Fruit fly (Drosophila melanogaster) whole organism, embryonic: ENCODE data around the gene pnt.

Source experiments
- B-H1 ChIP-seq: fragments of 200-800 bp; sonication (Bioruptor generic); IDR thresholded peaks from 3 replicates; pipeline ENCODE4 v1.3.6; 2022; ENCODE audit warnings: missing biosample characterization, missing genetic modification characterization
- Blimp-1 ChIP-seq: fragments of 200-800 bp; sonication (Bioruptor generic); optimal IDR thresholded peaks from 3 replicates; lab custom pipeline; 2018; ENCODE audit warnings: missing biosample characterization, missing genetic modification characterization, mild to moderate bottlenecking, moderate library complexity, missing genetic modification reagents
- CG10209 ChIP-seq: fragments of 200-800 bp; sonication (Bioruptor generic); optimal IDR thresholded peaks from 3 replicates; lab custom pipeline; 2017; ENCODE audit warnings: missing biosample characterization, mild to moderate bottlenecking, missing genetic modification characterization, missing genetic modification reagents
- CG10267 ChIP-seq: fragments of 200-800 bp; sonication (Bioruptor generic); optimal IDR thresholded peaks from 2 replicates; lab custom pipeline; 2018; ENCODE audit warnings: missing biosample characterization, mild to moderate bottlenecking, missing genetic modification characterization, moderate library complexity
- CG10274 ChIP-seq: fragments of 200-800 bp; sonication (Bioruptor generic); optimal IDR thresholded peaks from 3 replicates; lab custom pipeline; 2017; ENCODE audit warnings: missing biosample characterization, mild to moderate bottlenecking, missing genetic modification characterization
- CG11085 ChIP-seq: fragments of 200-800 bp; sonication (Bioruptor generic); IDR thresholded peaks from 2 replicates; pipeline ENCODE4 v1.3.6; 2022; ENCODE audit warnings: missing biosample characterization, missing genetic modification characterization
- CG12299 ChIP-seq: fragments of 200-800 bp; sonication (Bioruptor generic); optimal IDR thresholded peaks from 2 replicates; lab custom pipeline; 2018; ENCODE audit warnings: missing biosample characterization, mild to moderate bottlenecking, missing genetic modification characterization
- CG13624 ChIP-seq: fragments of 200-800 bp; sonication (Bioruptor generic); optimal IDR thresholded peaks from 2 replicates; lab custom pipeline; 2016; ENCODE audit warnings: missing biosample characterization, missing genetic modification characterization
- CG14710 ChIP-seq: fragments of 200-800 bp; sonication (Bioruptor generic); optimal IDR thresholded peaks from 3 replicates; lab custom pipeline; 2019; ENCODE audit warnings: missing biosample characterization, mild to moderate bottlenecking, missing genetic modification characterization, moderate library complexity
- CG1603 ChIP-seq: fragments of 200-800 bp; sonication (Bioruptor generic); optimal IDR thresholded peaks from 2 replicates; lab custom pipeline; 2019; ENCODE audit warnings: missing biosample characterization, mild to moderate bottlenecking, missing genetic modification characterization, moderate library complexity
- CG2116 ChIP-seq: fragments of 200-800 bp; sonication (Bioruptor generic); optimal IDR thresholded peaks from 3 replicates; lab custom pipeline; 2018; ENCODE audit warnings: missing biosample characterization, mild to moderate bottlenecking, missing genetic modification characterization
- CG2129 ChIP-seq: fragments of 200-800 bp; sonication (Bioruptor generic); IDR thresholded peaks from 2 replicates; pipeline ENCODE4 v1.3.6; 2022; ENCODE audit warnings: missing biosample characterization, missing genetic modification characterization; ENCODE audit not compliant: partially characterized antibody
- CG2199 ChIP-seq: fragments of 200-800 bp; sonication (Bioruptor generic); IDR thresholded peaks from 3 replicates; pipeline ENCODE4 v1.3.6; 2022; ENCODE audit warnings: missing biosample characterization, missing genetic modification characterization
- CG31365 ChIP-seq: fragments of 200-800 bp; sonication (Bioruptor generic); optimal IDR thresholded peaks from 2 replicates; lab custom pipeline; 2018; ENCODE audit warnings: missing biosample characterization, mild to moderate bottlenecking, missing genetic modification characterization
- CG32772 ChIP-seq: fragments of 200-800 bp; sonication (Bioruptor generic); IDR thresholded peaks from 2 replicates; pipeline ENCODE4 v1.3.6; 2022; ENCODE audit warnings: missing biosample characterization, missing genetic modification characterization
- CG4282 ChIP-seq: fragments of 200-800 bp; sonication (Bioruptor generic); optimal IDR thresholded peaks from 2 replicates; lab custom pipeline; 2016; ENCODE audit warnings: missing biosample characterization, missing genetic modification characterization
- CG4820 ChIP-seq: fragments of 200-800 bp; sonication (Bioruptor generic); optimal IDR thresholded peaks from 3 replicates; lab custom pipeline; 2016; ENCODE audit warnings: missing biosample characterization, missing genetic modification characterization
- CG7786 ChIP-seq: fragments of 200-800 bp; sonication (Bioruptor generic); optimal IDR thresholded peaks from 2 replicates; lab custom pipeline; 2016; ENCODE audit warnings: missing biosample characterization, missing genetic modification characterization
- CG8281 ChIP-seq: fragments of 200-800 bp; sonication (Bioruptor generic); optimal IDR thresholded peaks from 2 replicates; lab custom pipeline; 2018; ENCODE audit warnings: missing biosample characterization, mild to moderate bottlenecking, missing genetic modification characterization, moderate library complexity
- CG8478 ChIP-seq: fragments of >200 bp; optimal IDR thresholded peaks from 2 replicates; lab custom pipeline; 2018
- CG9932 ChIP-seq: fragments of 200-800 bp; sonication (Bioruptor generic); IDR thresholded peaks from 2 replicates; pipeline ENCODE4 v1.3.6; 2022; ENCODE audit warnings: missing biosample characterization, missing genetic modification characterization
- CkIIα-i1 ChIP-seq: fragments of 200-800 bp; sonication (Bioruptor generic); IDR thresholded peaks from 2 replicates; pipeline ENCODE4 v1.3.6; 2022; ENCODE audit warnings: missing biosample characterization, missing genetic modification characterization
- D19B ChIP-seq: fragments of 200-800 bp; sonication (Bioruptor generic); optimal IDR thresholded peaks from 2 replicates; lab custom pipeline; 2017; ENCODE audit warnings: missing biosample characterization, mild to moderate bottlenecking, missing genetic modification characterization
- Elba2 ChIP-seq: fragments of 200-800 bp; sonication (Bioruptor generic); optimal IDR thresholded peaks from 3 replicates; lab custom pipeline; 2016; ENCODE audit warnings: missing biosample characterization, missing genetic modification characterization
- Hmr ChIP-seq: fragments of 200-800 bp; sonication (Bioruptor generic); optimal IDR thresholded peaks from 3 replicates; lab custom pipeline; 2017; ENCODE audit warnings: mild to moderate bottlenecking, missing biosample characterization, missing genetic modification reagents, missing genetic modification characterization
- Jarid2 ChIP-seq: fragments of 200-800 bp; sonication (Bioruptor generic); optimal IDR thresholded peaks from 3 replicates; lab custom pipeline; 2017; ENCODE audit warnings: mild to moderate bottlenecking, missing biosample characterization, missing genetic modification reagents, missing genetic modification characterization
- Med ChIP-seq: fragments of 200-800 bp; sonication (Bioruptor generic); peaks from one replicate; lab custom pipeline; 2016; ENCODE audit warnings: missing biosample characterization, missing genetic modification characterization, mild to moderate bottlenecking, inconsistent platforms, moderate library complexity
- Myb ChIP-seq: fragments of 200-800 bp; sonication (Bioruptor generic); optimal IDR thresholded peaks from 2 replicates; lab custom pipeline; 2016; ENCODE audit warnings: missing biosample characterization, missing genetic modification characterization
- Pdp1 ChIP-seq, 2 experiments: fragments of 200-800 bp; sonication (Bioruptor generic); optimal IDR thresholded peaks; 3 replicates each; lab custom pipeline; 2016; ENCODE audit warnings: missing biosample characterization in 2 of 2, missing genetic modification characterization in 2 of 2, mild to moderate bottlenecking in 1 of 2, moderate library complexity in 1 of 2
- Scr ChIP-seq: fragments of 200-800 bp; sonication (Bioruptor generic); IDR thresholded peaks from 2 replicates; pipeline ENCODE4 v1.3.6; 2022; ENCODE audit warnings: missing biosample characterization, missing genetic modification characterization; ENCODE audit not compliant: partially characterized antibody
- Spps ChIP-seq: fragments of 200-800 bp; sonication (Bioruptor generic); optimal IDR thresholded peaks from 2 replicates; lab custom pipeline; 2018; ENCODE audit warnings: missing biosample characterization, mild to moderate bottlenecking, missing genetic modification characterization
- Ssrp ChIP-seq: fragments of 200-800 bp; sonication (Bioruptor generic); optimal IDR thresholded peaks from 2 replicates; lab custom pipeline; 2018; ENCODE audit warnings: missing biosample characterization, mild to moderate bottlenecking, missing genetic modification characterization, moderate library complexity
- TFAM ChIP-seq: fragments of 200-800 bp; sonication (Bioruptor generic); optimal IDR thresholded peaks from 2 replicates; lab custom pipeline; 2017; ENCODE audit warnings: missing biosample characterization, missing genetic modification characterization, inconsistent platforms
- Usf ChIP-seq: fragments of 200-800 bp; sonication (Bioruptor generic); optimal IDR thresholded peaks from 2 replicates; lab custom pipeline; 2017; ENCODE audit warnings: missing genotype, missing biosample characterization, missing genetic modification characterization
- danr ChIP-seq: fragments of 200-800 bp; sonication (Bioruptor generic); IDR thresholded peaks from 2 replicates; pipeline ENCODE4 v1.3.6; 2022; ENCODE audit warnings: missing biosample characterization, missing genetic modification characterization
- dmrt11E ChIP-seq: fragments of 200-800 bp; sonication (Bioruptor generic); optimal IDR thresholded peaks from 3 replicates; lab custom pipeline; 2018; ENCODE audit warnings: missing biosample characterization, mild to moderate bottlenecking, missing genetic modification characterization, moderate library complexity
- dysf ChIP-seq: fragments of 200-800 bp; sonication (Bioruptor generic); IDR thresholded peaks from 3 replicates; pipeline ENCODE4 v1.3.6; 2022; ENCODE audit warnings: missing biosample characterization, missing genetic modification characterization
- ems ChIP-seq: fragments of 200-800 bp; sonication (Bioruptor generic); optimal IDR thresholded peaks from 3 replicates; lab custom pipeline; 2016; ENCODE audit warnings: missing biosample characterization, missing genetic modification characterization
- ewg ChIP-seq: fragments of 200-800 bp; sonication (Bioruptor generic); optimal IDR thresholded peaks from 3 replicates; lab custom pipeline; 2017; ENCODE audit warnings: mild to moderate bottlenecking, missing biosample characterization, missing genetic modification reagents, missing genetic modification characterization
- exex ChIP-seq: fragments of 200-800 bp; sonication (Bioruptor generic); optimal IDR thresholded peaks from 4 replicates; lab custom pipeline; 2018; ENCODE audit warnings: missing biosample characterization, mild to moderate bottlenecking, missing genetic modification characterization, moderate library complexity
- fd3F ChIP-seq: fragments of 200-800 bp; sonication (Bioruptor generic); optimal IDR thresholded peaks from 2 replicates; lab custom pipeline; 2018; ENCODE audit warnings: missing biosample characterization, mild to moderate bottlenecking, missing genetic modification characterization, moderate library complexity
- gcm2 ChIP-seq: fragments of 200-800 bp; sonication (Bioruptor generic); optimal IDR thresholded peaks from 2 replicates; lab custom pipeline; 2016; ENCODE audit warnings: missing biosample characterization, missing genetic modification characterization
- lab ChIP-seq: fragments of 200-800 bp; sonication (Bioruptor generic); optimal IDR thresholded peaks from 3 replicates; lab custom pipeline; 2017; ENCODE audit warnings: missing biosample characterization, missing genetic modification characterization, mild to moderate bottlenecking, moderate library complexity, missing genetic modification reagents
- lilli ChIP-seq: fragments of 200-800 bp; sonication (Bioruptor generic); optimal IDR thresholded peaks from 3 replicates; lab custom pipeline; 2016; ENCODE audit warnings: missing biosample characterization, missing genetic modification characterization
- maf-S ChIP-seq: fragments of 200-800 bp; sonication (Bioruptor generic); optimal IDR thresholded peaks from 2 replicates; lab custom pipeline; 2016; ENCODE audit warnings: missing biosample characterization, missing genetic modification characterization
- pros ChIP-seq: fragments of 200-800 bp; sonication (Bioruptor generic); optimal IDR thresholded peaks from 3 replicates; lab custom pipeline; 2019; ENCODE audit warnings: missing biosample characterization, mild to moderate bottlenecking, missing genetic modification characterization, moderate library complexity
- ssp ChIP-seq: fragments of 200-800 bp; sonication (Bioruptor generic); IDR thresholded peaks from 2 replicates; pipeline ENCODE4 v1.3.6; 2022; ENCODE audit warnings: missing biosample characterization, missing genetic modification characterization
- tll ChIP-seq, 2 experiments: fragments of 200-800 bp in 1 of 2; fragments of >200 bp in 1 of 2; sonication (Bioruptor generic) in 1 of 2; optimal IDR thresholded peaks; 2 replicates each; lab custom pipeline; 2017 to 2019; ENCODE audit warnings: missing biosample characterization in 2 of 2, missing genetic modification characterization in 2 of 2, mild to moderate bottlenecking in 1 of 2, moderate library complexity in 1 of 2
- trem ChIP-seq: fragments of 200-800 bp; optimal IDR thresholded peaks from 3 replicates; lab custom pipeline; 2019; ENCODE audit warnings: missing biosample characterization, mild to moderate bottlenecking, missing genetic modification characterization, moderate library complexity

pnt gene

DNA sequence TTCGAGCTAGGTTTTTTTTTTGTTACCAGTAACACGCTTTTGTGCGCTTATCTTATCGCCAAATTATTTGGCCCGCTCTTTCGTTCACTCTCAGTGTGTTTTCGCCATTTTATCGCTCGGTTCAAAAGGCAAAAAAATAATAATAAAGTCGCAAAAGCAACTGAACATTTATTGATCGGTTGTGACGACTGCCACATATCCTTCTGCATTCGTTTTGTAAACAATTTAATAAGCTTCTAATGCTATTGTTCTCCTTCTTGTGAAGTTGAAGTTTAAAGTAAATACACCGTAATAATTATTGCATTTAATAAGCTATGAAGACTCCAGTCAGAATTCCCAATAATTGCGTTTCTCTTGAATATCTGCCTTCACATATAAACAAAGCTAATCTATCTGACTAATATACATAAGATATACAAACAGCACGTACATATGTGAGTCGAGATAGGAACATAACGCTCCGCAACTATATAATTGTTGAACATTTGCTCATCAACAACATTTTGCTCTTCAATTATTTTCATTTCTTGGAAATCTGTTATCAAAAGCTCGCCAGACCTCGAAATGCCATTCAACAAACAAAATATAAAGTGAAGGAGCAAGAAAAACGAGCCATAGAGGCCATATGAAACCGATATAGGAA, 8.7 kb downstream of the pnt start (continued):
- TF ChIP-seq CG10267 (no peak), CG4820 (GFP tag; lab: Kevin White, UChicago) (no peak), Hmr (GFP tag; lab: Kevin White, UChicago) (peak; percentile 38), gcm2 (GFP tag; lab: Kevin White, UChicago) (no peak), Jarid2 (GFP tag; lab: Kevin White, UChicago) (no peak), dmrt11E (tag; lab: Kevin White, UChicago) (no peak), CG11085 (GFP tag; lab: Robert Waterston, UW) (no peak), Blimp-1 (GFP tag; lab: Kevin White, UChicago) (no peak), CG12299 (tag; lab: Kevin White, UChicago) (no peak), dysf (GFP tag; lab: Robert Waterston, UW) (no peak), exex (tag; lab: Kevin White, UChicago) (peak; percentile 75), D19B (GFP tag; lab: Kevin White, UChicago) (peak; percentile 14), CG7786 (GFP tag; lab: Kevin White, UChicago) (peak; percentile 14), TFAM (no peak), CG1603 (tag; lab: Kevin White, UChicago) (no peak), CG14710 (no peak), ems (GFP tag; lab: Kevin White, UChicago) (no peak), trem (no peak), CkIIα-i1 (no peak), Med (GFP tag; lab: Kevin White, UChicago) (peak; percentile 73), lilli (peak; percentile 45), tll (GFP tag; optimal IDR thresholded peaks at IDR 0.05; lab: Kevin White, UChicago) (no peak), CG9932 (GFP tag; lab: Robert Waterston, UW) (0 out of 2 replicates have a peak, but pooled peaks have one; percentile 11), pros (no peak), B-H1 (GFP tag; lab: Robert Waterston, UW) (no peak), ewg (GFP tag; lab: Kevin White, UChicago) (no peak), CG10274 (peak; percentile 95), CG32772 (GFP tag; lab: Robert Waterston, UW) (no peak), CG2199 (GFP tag; lab: Robert Waterston, UW) (no peak), Myb (GFP tag; lab: Kevin White, UChicago) (no peak), Scr (GFP tag; lab: Robert Waterston, UW) (no peak), CG4282 (GFP tag; lab: Kevin White, UChicago) (no peak), CG10209 (GFP tag; lab: Kevin White, UChicago) (no peak), CG2116 (no peak), lab (peak; percentile 43), Spps (tag; lab: Kevin White, UChicago) (no peak), ssp (no peak), Ssrp (tag; lab: Kevin White, UChicago) (no peak), CG8478 (lab: Kevin White, UChicago) (no peak)

DNA sequence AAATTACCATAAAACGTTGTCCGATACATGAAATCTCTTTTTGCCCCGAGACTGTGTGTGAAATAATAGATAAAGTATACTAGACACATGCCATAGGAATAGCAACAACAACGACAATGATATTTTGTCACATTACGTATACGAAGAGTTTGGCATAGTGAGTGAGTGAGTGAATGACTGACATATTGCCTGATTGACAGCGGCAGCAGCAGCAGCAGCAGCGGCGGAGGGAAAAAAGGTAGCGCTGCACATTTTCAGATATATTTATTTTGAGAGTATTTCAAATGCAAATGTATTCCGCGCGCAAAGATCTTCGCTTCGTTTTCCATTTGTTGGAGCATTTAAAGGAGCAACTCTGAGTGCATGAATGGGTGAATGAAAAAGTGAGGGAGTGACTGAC, 9.5 kb downstream of the pnt start:
- TF ChIP-seq Pdp1 (GFP tag; optimal IDR thresholded peaks at IDR 0.05; lab: Kevin White, UChicago) (peak in 1 of 2 experiments; percentile 16), CG31365 (tag; lab: Kevin White, UChicago) (no peak), danr (no peak), Usf (GFP tag; lab: Kevin White, UChicago) (no peak), Elba2 (GFP tag; lab: Kevin White, UChicago) (no peak), CG2129 (GFP tag; lab: Robert Waterston, UW) (no peak), CG13624 (GFP tag; lab: Kevin White, UChicago) (no peak), CG8281 (peak; percentile 99), fd3F (GFP tag; lab: Kevin White, UChicago) (no peak), maf-S (GFP tag; lab: Kevin White, UChicago) (no peak)
